Fruit fly (Drosophila melanogaster) whole organism, prepupa: ENCODE measurements around the gene CG33096.
A peak's percentile ranks its signal among the peaks of the same experiment; 100 is the strongest.

Source experiments
- Blimp-1 ChIP-seq: fragments of 200-800 bp; sonication (Bioruptor generic); optimal IDR thresholded peaks from 3 replicates; lab custom pipeline; 2017; ENCODE audit warnings: missing biosample characterization, missing genetic modification characterization, mild to moderate bottlenecking, moderate library complexity, missing genetic modification reagents
- CG10631 ChIP-seq: fragments of 200-800 bp; sonication (Bioruptor generic); optimal IDR thresholded peaks from 2 replicates; lab custom pipeline; 2016; ENCODE audit warnings: missing biosample characterization, missing genetic modification characterization
- CG10669 ChIP-seq: fragments of 200-800 bp; sonication (Bioruptor generic); optimal IDR thresholded peaks from 3 replicates; lab custom pipeline; 2018; ENCODE audit warnings: missing biosample characterization, mild to moderate bottlenecking, missing genetic modification characterization, moderate library complexity
- CG11294 ChIP-seq: fragments of 200-800 bp; sonication (Bioruptor generic); IDR thresholded peaks from 2 replicates; pipeline ENCODE4 v1.3.6; 2022; ENCODE audit warnings: missing biosample characterization, missing genetic modification characterization
- CG11762 ChIP-seq: fragments of 200-800 bp; sonication (Bioruptor generic); optimal IDR thresholded peaks from 3 replicates; lab custom pipeline; 2016; ENCODE audit warnings: missing biosample characterization, missing genetic modification characterization; ENCODE audit not compliant: insufficient read depth
- CG11902 ChIP-seq: fragments of 200-800 bp; sonication (Bioruptor generic); optimal IDR thresholded peaks from 3 replicates; lab custom pipeline; 2016; ENCODE audit warnings: missing biosample characterization, missing genetic modification characterization
- CG15336 ChIP-seq: fragments of 200-800 bp; sonication (Bioruptor generic); IDR thresholded peaks from 2 replicates; pipeline ENCODE4 v1.3.6; 2022; ENCODE audit warnings: missing biosample characterization, missing genetic modification characterization
- CG1621 ChIP-seq: fragments of 200-800 bp; sonication (Bioruptor generic); optimal IDR thresholded peaks from 3 replicates; lab custom pipeline; 2018; ENCODE audit warnings: missing biosample characterization, mild to moderate bottlenecking, missing genetic modification characterization
- CG16779 ChIP-seq: fragments of 200-800 bp; sonication (Bioruptor generic); optimal IDR thresholded peaks from 3 replicates; lab custom pipeline; 2017; ENCODE audit warnings: missing biosample characterization, mild to moderate bottlenecking, missing genetic modification characterization
- CG3032 ChIP-seq: fragments of 200-800 bp; optimal IDR thresholded peaks from 2 replicates; lab custom pipeline; 2019; ENCODE audit warnings: missing biosample characterization, mild to moderate bottlenecking, missing genetic modification characterization, moderate library complexity
- CG31627 ChIP-seq: fragments of 200-800 bp; sonication (Bioruptor generic); optimal IDR thresholded peaks from 3 replicates; lab custom pipeline; 2016; ENCODE audit warnings: missing biosample characterization, missing genetic modification characterization
- CG32006 ChIP-seq: fragments of 200-800 bp; sonication (Bioruptor generic); optimal IDR thresholded peaks from 3 replicates; lab custom pipeline; 2017; ENCODE audit warnings: missing biosample characterization, mild to moderate bottlenecking, missing genetic modification characterization
- CG34406 ChIP-seq: fragments of 200-800 bp; sonication (Bioruptor generic); optimal IDR thresholded peaks from 3 replicates; lab custom pipeline; 2016; ENCODE audit warnings: missing biosample characterization, missing genetic modification characterization
- CG3919 ChIP-seq: fragments of 200-800 bp; sonication (Bioruptor generic); optimal IDR thresholded peaks from 3 replicates; lab custom pipeline; 2016; ENCODE audit warnings: missing biosample characterization, missing genetic modification characterization
- CG4318 ChIP-seq: fragments of 200-800 bp; sonication (Bioruptor generic); optimal IDR thresholded peaks from 3 replicates; lab custom pipeline; 2017; ENCODE audit warnings: missing biosample characterization, mild to moderate bottlenecking, missing genetic modification characterization
- CG6163 ChIP-seq: fragments of 200-800 bp; sonication (Bioruptor generic); IDR thresholded peaks from 3 replicates; pipeline ENCODE4 v1.3.6; 2022; ENCODE audit warnings: missing biosample characterization, missing genetic modification characterization
- CG6276 ChIP-seq: fragments of 200-800 bp; sonication (Bioruptor generic); optimal IDR thresholded peaks from 2 replicates; lab custom pipeline; 2017; ENCODE audit warnings: missing biosample characterization, mild to moderate bottlenecking, missing genetic modification characterization
- CG6792 ChIP-seq: fragments of 200-800 bp; sonication (Bioruptor generic); optimal IDR thresholded peaks from 3 replicates; lab custom pipeline; 2016; ENCODE audit warnings: missing biosample characterization, missing genetic modification characterization
- CG6854 ChIP-seq: fragments of 200-800 bp; sonication (Bioruptor generic); optimal IDR thresholded peaks from 2 replicates; lab custom pipeline; 2017; ENCODE audit warnings: missing biosample characterization, mild to moderate bottlenecking, missing genetic modification characterization
- CG7368 ChIP-seq: fragments of 200-800 bp; sonication (Bioruptor generic); optimal IDR thresholded peaks from 3 replicates; lab custom pipeline; 2016; ENCODE audit warnings: missing biosample characterization, missing genetic modification characterization
- CG8319 ChIP-seq: fragments of 200-800 bp; sonication (Bioruptor generic); optimal IDR thresholded peaks from 3 replicates; lab custom pipeline; 2016; ENCODE audit warnings: missing biosample characterization, missing genetic modification characterization
- CG8632 ChIP-seq: fragments of 200-800 bp; sonication (Bioruptor generic); optimal IDR thresholded peaks from 3 replicates; lab custom pipeline; 2016; ENCODE audit warnings: missing biosample characterization, missing genetic modification characterization
- CG9139 ChIP-seq: fragments of 200-800 bp; sonication (Bioruptor generic); optimal IDR thresholded peaks from 3 replicates; lab custom pipeline; 2017; ENCODE audit warnings: missing biosample characterization, mild to moderate bottlenecking, missing genetic modification characterization
- Eip75B ChIP-seq: fragments of 200-800 bp; sonication (Bioruptor generic); optimal IDR thresholded peaks from 3 replicates; lab custom pipeline; 2016; ENCODE audit warnings: missing biosample characterization, missing genetic modification characterization
- Eip78C ChIP-seq: fragments of 200-800 bp; sonication (Bioruptor generic); peaks from one replicate; lab custom pipeline; 2016; ENCODE audit warnings: missing biosample characterization, missing genetic modification characterization
- Eip93F ChIP-seq: fragments of 200-800 bp; sonication (Bioruptor generic); optimal IDR thresholded peaks from 2 replicates; lab custom pipeline; 2016; ENCODE audit warnings: missing biosample characterization, mild to moderate bottlenecking, missing genetic modification characterization
- Ets21C ChIP-seq: fragments of 200-800 bp; sonication (Bioruptor generic); optimal IDR thresholded peaks from 3 replicates; lab custom pipeline; 2016; ENCODE audit warnings: missing biosample characterization, missing genetic modification characterization
- Ets96B ChIP-seq: fragments of 200-800 bp; optimal IDR thresholded peaks from 2 replicates; lab custom pipeline; 2019; ENCODE audit warnings: missing biosample characterization, mild to moderate bottlenecking, missing genetic modification characterization, moderate library complexity
- Gug ChIP-seq: fragments of 200-800 bp; sonication (Bioruptor generic); IDR thresholded peaks from 2 replicates; pipeline ENCODE4 v1.3.6; 2022; ENCODE audit warnings: missing biosample characterization, missing genetic modification characterization
- Hr38 ChIP-seq: sonication (Bioruptor generic); optimal IDR thresholded peaks from 2 replicates; lab custom pipeline; 2016; ENCODE audit warnings: missing biosample characterization, missing genetic modification characterization
- Hr39 ChIP-seq: fragments of 200-800 bp; sonication (Bioruptor generic); optimal IDR thresholded peaks from 2 replicates; lab custom pipeline; 2016; ENCODE audit warnings: missing biosample characterization, missing genetic modification characterization
- Hr4 ChIP-seq: fragments of 200-800 bp; sonication (Bioruptor generic); optimal IDR thresholded peaks from 3 replicates; lab custom pipeline; 2016; ENCODE audit warnings: missing biosample characterization, missing genetic modification characterization
- Lpt ChIP-seq: fragments of 200-800 bp; sonication (Bioruptor generic); optimal IDR thresholded peaks from 3 replicates; lab custom pipeline; 2016; ENCODE audit warnings: missing biosample characterization, missing genetic modification characterization
- Met ChIP-seq: fragments of 200-800 bp; sonication (Bioruptor generic); optimal IDR thresholded peaks from 3 replicates; lab custom pipeline; 2016; ENCODE audit warnings: missing biosample characterization, missing genetic modification characterization
- OdsH ChIP-seq: fragments of 200-800 bp; sonication (Bioruptor generic); optimal IDR thresholded peaks from 3 replicates; lab custom pipeline; 2016; ENCODE audit warnings: missing biosample characterization, missing genetic modification characterization
- Sox14 ChIP-seq: fragments of 200-800 bp; sonication (Bioruptor generic); optimal IDR thresholded peaks from 3 replicates; lab custom pipeline; 2016; ENCODE audit warnings: missing biosample characterization, missing genetic modification characterization
- Sox15 ChIP-seq: fragments of 200-800 bp; sonication (Bioruptor generic); optimal IDR thresholded peaks from 3 replicates; lab custom pipeline; 2016; ENCODE audit warnings: missing biosample characterization, missing genetic modification characterization
- acj6 ChIP-seq: fragments of 200-800 bp; sonication (Bioruptor generic); optimal IDR thresholded peaks from 3 replicates; lab custom pipeline; 2016; ENCODE audit warnings: missing biosample characterization, missing genetic modification characterization
- dac ChIP-seq: fragments of 200-800 bp; sonication (Bioruptor generic); optimal IDR thresholded peaks from 2 replicates; lab custom pipeline; 2017; ENCODE audit warnings: missing biosample characterization, mild to moderate bottlenecking, missing genetic modification characterization
- dsx ChIP-seq: fragments of 200-800 bp; optimal IDR thresholded peaks from 3 replicates; lab custom pipeline; 2019; ENCODE audit warnings: missing biosample characterization, mild to moderate bottlenecking, missing genetic modification characterization, moderate library complexity; ENCODE audit not compliant: poor library complexity, severe bottlenecking
- eg ChIP-seq: fragments of 200-800 bp; sonication (Bioruptor generic); IDR thresholded peaks from 3 replicates; pipeline ENCODE4 v1.3.6; 2022; ENCODE audit warnings: missing biosample characterization, missing genetic modification characterization
- esn ChIP-seq: fragments of 200-800 bp; sonication (Bioruptor generic); optimal IDR thresholded peaks from 2 replicates; lab custom pipeline; 2016; ENCODE audit warnings: missing biosample characterization, mild to moderate bottlenecking, missing genetic modification characterization, moderate library complexity
- fd85E ChIP-seq: fragments of 200-800 bp; sonication (Bioruptor generic); optimal IDR thresholded peaks from 3 replicates; lab custom pipeline; 2016; ENCODE audit warnings: missing biosample characterization, missing genetic modification characterization
- fkh ChIP-seq: fragments of 200-800 bp; sonication (Bioruptor generic); optimal IDR thresholded peaks from 3 replicates; lab custom pipeline; 2017; ENCODE audit warnings: missing biosample characterization, mild to moderate bottlenecking, missing genetic modification characterization, moderate library complexity
- net ChIP-seq: fragments of 200-800 bp; sonication (Bioruptor generic); optimal IDR thresholded peaks from 3 replicates; lab custom pipeline; 2016; ENCODE audit warnings: missing biosample characterization, missing genetic modification characterization
- pdm3 ChIP-seq: fragments of 200-800 bp; sonication (Bioruptor generic); optimal IDR thresholded peaks from 3 replicates; lab custom pipeline; 2016; ENCODE audit warnings: missing biosample characterization, missing genetic modification characterization
- salr ChIP-seq, 2 experiments: fragments of 200-800 bp; sonication (Bioruptor generic); optimal IDR thresholded peaks; 3 replicates each; lab custom pipeline; 2016 to 2018; ENCODE audit warnings: missing biosample characterization in 2 of 2, missing genetic modification characterization in 2 of 2, mild to moderate bottlenecking in 1 of 2
- spab ChIP-seq: fragments of 200-800 bp; sonication (Bioruptor generic); optimal IDR thresholded peaks from 2 replicates; lab custom pipeline; 2017; ENCODE audit warnings: missing biosample characterization, mild to moderate bottlenecking, missing genetic modification characterization, missing genetic modification reagents
- ss ChIP-seq, 2 experiments: fragments of 200-800 bp; sonication (Bioruptor generic); optimal IDR thresholded peaks; 2 replicates in 1 of 2; 3 replicates in 1 of 2; lab custom pipeline; 2017 to 2018; ENCODE audit warnings: mild to moderate bottlenecking in 2 of 2, missing biosample characterization in 2 of 2, missing genetic modification characterization in 2 of 2, moderate library complexity in 1 of 2
- svp ChIP-seq: fragments of 200-800 bp; sonication (Bioruptor generic); peaks from one replicate; lab custom pipeline; 2016; ENCODE audit warnings: missing biosample characterization, missing genetic modification characterization
- topi ChIP-seq: fragments of 200-800 bp; sonication (Bioruptor generic); optimal IDR thresholded peaks from 3 replicates; lab custom pipeline; 2016; ENCODE audit warnings: missing biosample characterization, missing genetic modification characterization
- vri ChIP-seq: fragments of 200-800 bp; sonication (Bioruptor generic); optimal IDR thresholded peaks from 3 replicates; lab custom pipeline; 2016; ENCODE audit warnings: missing biosample characterization, mild to moderate bottlenecking, missing genetic modification characterization

Gene CG33096

DNA sequence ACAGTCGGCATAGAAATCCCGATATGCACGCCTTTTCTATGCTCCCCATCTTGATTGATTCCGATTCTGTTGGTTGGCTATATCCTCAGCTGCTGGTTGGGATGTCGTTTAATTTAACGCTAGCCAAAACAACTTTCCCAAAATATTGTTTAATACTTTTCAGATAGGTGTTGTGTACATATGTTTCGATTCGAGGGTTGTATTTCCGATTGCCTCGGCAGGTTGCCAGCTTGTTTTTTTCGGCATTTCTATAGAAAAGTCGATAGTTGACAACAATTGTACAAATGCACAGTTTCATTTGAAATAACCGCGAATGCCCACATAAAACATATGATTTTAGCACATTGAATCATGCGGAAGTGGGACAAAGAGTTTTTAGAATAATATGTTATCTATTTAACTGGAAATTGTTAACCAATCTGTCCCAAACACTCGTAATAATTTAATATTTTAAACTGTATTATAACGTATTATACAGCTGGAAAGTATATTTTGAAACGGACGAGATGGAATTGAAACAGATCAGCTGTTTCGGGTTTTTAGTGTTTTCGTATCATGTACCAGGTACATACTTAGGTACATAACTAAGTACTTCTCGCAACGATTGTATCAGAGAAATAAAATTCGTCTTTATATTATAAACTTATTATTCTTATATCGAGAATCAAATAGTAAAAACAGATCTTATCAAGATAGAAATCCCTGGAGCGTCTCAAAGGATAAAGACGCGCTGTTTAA lies 42.9 kb upstream of the CG33096 start, which contains the start of gene CG31109:
CG31109 (minus strand) TSS at position 203 of the 738 bp plus-strand sequence.
- TF ChIP-seq CG15336 (no peak), acj6 (GFP tag; lab: Kevin White, UChicago) (no peak), eg (GFP tag; lab: Robert Waterston, UW) (no peak), net (GFP tag; lab: Kevin White, UChicago) (no peak), Hr38 (GFP tag; lab: Kevin White, UChicago) (no peak), Sox15 (GFP tag; lab: Kevin White, UChicago) (no peak), spab (no peak), Eip78C (GFP tag; lab: Kevin White, UChicago) (peak; percentile 59), CG9139 (GFP tag; lab: Kevin White, UChicago) (no peak), Hr4 (peak; percentile 8), CG11902 (GFP tag; lab: Kevin White, UChicago) (no peak), Ets21C (GFP tag; lab: Kevin White, UChicago) (no peak), Met (GFP tag; lab: Kevin White, UChicago) (no peak), dac (GFP tag; lab: Kevin White, UChicago) (no peak), Eip75B (GFP tag; lab: Kevin White, UChicago) (no peak), salr (GFP tag; optimal IDR thresholded peaks at IDR 0.05; lab: Kevin White, UChicago) (no peak), CG8319 (GFP tag; lab: Kevin White, UChicago) (no peak), fkh (GFP tag; lab: Kevin White, UChicago) (peak; percentile 85), topi (GFP tag; lab: Kevin White, UChicago) (no peak), CG4318 (no peak), dsx (GFP tag; lab: Kevin White, UChicago) (no peak), ss (GFP tag; optimal IDR thresholded peaks at IDR 0.05; lab: Kevin White, UChicago) (no peak), vri (GFP tag; lab: Kevin White, UChicago) (no peak), CG10631 (GFP tag; lab: Kevin White, UChicago) (no peak), CG16779 (tag; lab: Kevin White, UChicago) (no peak), CG1621 (tag; lab: Kevin White, UChicago) (no peak), fd85E (no peak), Hr39 (no peak), CG6792 (GFP tag; lab: Kevin White, UChicago) (no peak), CG6276 (no peak), esn (GFP tag; lab: Kevin White, UChicago) (peak; percentile 32), CG11294 (GFP tag; lab: Robert Waterston, UW) (no peak), CG3919 (GFP tag; lab: Kevin White, UChicago) (no peak), CG7368 (GFP tag; lab: Kevin White, UChicago) (no peak), pdm3 (GFP tag; lab: Kevin White, UChicago) (no peak), Gug (no peak), CG11762 (GFP tag; lab: Kevin White, UChicago) (no peak), CG31627 (GFP tag; lab: Kevin White, UChicago) (peak; percentile 12), Lpt (GFP tag; lab: Kevin White, UChicago) (no peak), CG6854 (GFP tag; lab: Kevin White, UChicago) (no peak), CG10669 (GFP tag; lab: Kevin White, UChicago) (no peak), Blimp-1 (GFP tag; lab: Kevin White, UChicago) (no peak), Ets96B (no peak), CG8632 (GFP tag; lab: Kevin White, UChicago) (no peak), OdsH (GFP tag; lab: Kevin White, UChicago) (no peak), Eip93F (GFP tag; lab: Kevin White, UChicago) (peak; percentile 18), CG6163 (no peak), CG3032 (tag; lab: Kevin White, UChicago) (no peak), CG32006 (GFP tag; lab: Kevin White, UChicago) (no peak), svp (GFP tag; lab: Kevin White, UChicago) (no peak), CG34406 (no peak), Sox14 (GFP tag; lab: Kevin White, UChicago) (no peak)
